Worm (Caenorhabditis elegans) whole organism, L4 larva: ENCODE results near the gene ceh-89.

Source experiments
- ZK546.5 ChIP-seq, 2 experiments: sonication (generic microtip); optimal IDR thresholded peaks; 2 replicates each; lab custom pipeline; 2017; ENCODE audit warnings: missing biosample characterization in 2 of 2, missing genetic modification characterization in 2 of 2
- nhr-102 ChIP-seq: sonication (generic microtip); optimal IDR thresholded peaks from 2 replicates; lab custom pipeline; 2016; ENCODE audit warnings: mild to moderate bottlenecking, missing genetic modification characterization, moderate library complexity, missing compliant biosample characterization

- TF ChIP-seq ZK546.5 (tag; optimal IDR thresholded peaks at IDR 0.05; lab: Kevin White, UChicago) (no peak), nhr-102 (no peak)
These were observed 39.3 kb upstream of the ceh-89 start for ce11 chrX:14102474-14102873.
